Worm (Caenorhabditis elegans) whole organism, L3 larva: ENCODE results near the gene ubxn-5.

Source experiments
- ama-1 ChIP-seq: fragments of 150-350 bp; optimal IDR thresholded peaks from 2 replicates; lab custom pipeline; 2018
- ceh-28 ChIP-seq: fragments of 150-350 bp; optimal IDR thresholded peaks from 2 replicates; lab custom pipeline; 2014; ENCODE audit warnings: missing biosample characterization, missing genetic modification reagents, missing genetic modification characterization
- elt-3 ChIP-seq, 3 experiments: fragments of 150-350 bp in 1 of 3; sonication (generic microtip) in 2 of 3; optimal IDR thresholded peaks; 2 replicates in 2 of 3; 4 replicates in 1 of 3; lab custom pipeline; 2014 to 2017; ENCODE audit warnings: missing biosample characterization in 3 of 3, missing genetic modification characterization in 3 of 3
- fkh-10 ChIP-seq: sonication (generic microtip); optimal IDR thresholded peaks from 2 replicates; lab custom pipeline; 2017; ENCODE audit warnings: missing biosample characterization, missing genetic modification reagents, missing genetic modification characterization
- jun-1 ChIP-seq: fragments of 150-350 bp; optimal IDR thresholded peaks from 2 replicates; lab custom pipeline; 2014; ENCODE audit warnings: missing biosample characterization, missing genetic modification reagents, missing genetic modification characterization
- nfya-1 ChIP-seq: sonication (generic microtip); optimal IDR thresholded peaks from 2 replicates; lab custom pipeline; 2017; ENCODE audit warnings: missing genetic modification characterization, mild to moderate bottlenecking, missing compliant biosample characterization, antibody characterized with exemption, moderate library complexity; ENCODE audit not compliant: insufficient read depth
- nhr-11 ChIP-seq: fragments of 150-350 bp; optimal IDR thresholded peaks from 2 replicates; lab custom pipeline; 2014; ENCODE audit warnings: missing biosample characterization, missing genetic modification characterization
- nhr-12 ChIP-seq: fragments of 150-350 bp; optimal IDR thresholded peaks from 2 replicates; lab custom pipeline; 2014; ENCODE audit warnings: missing biosample characterization, missing genetic modification characterization
- unc-62 ChIP-seq: fragments of 150-350 bp; sonication (generic microtip); optimal IDR thresholded peaks from 4 replicates; lab custom pipeline; 2014; ENCODE audit warnings: missing biosample characterization, missing genetic modification reagents, missing genetic modification characterization
- zag-1 ChIP-seq: fragments of 150-350 bp; optimal IDR thresholded peaks from 2 replicates; lab custom pipeline; 2014; ENCODE audit warnings: missing biosample characterization, missing genetic modification characterization

ce11 chrII:10227030-10227429, 7.3 kb downstream of the ubxn-5 start, which contains the start of gene srh-135:
- TF ChIP-seq elt-3 (tag; optimal IDR thresholded peaks at IDR 0.05; lab: Kevin White, UChicago), result no peak
- TF ChIP-seq nhr-12 (tag; lab: Kevin White, UChicago), result no peak
- no peak for TF ChIP-seq ama-1
- TF ChIP-seq zag-1 (tag; lab: Kevin White, UChicago), result no peak
- no peak for TF ChIP-seq fkh-10 (GFP tag; lab: Kevin White, UChicago)
- TF ChIP-seq nfya-1 (tag; lab: Kevin White, UChicago), result no peak
- no peak for TF ChIP-seq nhr-11 (tag; lab: Kevin White, UChicago)
- TF ChIP-seq jun-1 (tag; lab: Kevin White, UChicago), result no peak
- TF ChIP-seq unc-62 (GFP tag; lab: Kevin White, UChicago), result no peak
- no peak for TF ChIP-seq ceh-28 (tag; lab: Kevin White, UChicago)
